Fruit fly (Drosophila melanogaster) whole organism, prepupa: ENCODE data around the gene CG2611.
A peak's percentile ranks its signal among the peaks of the same experiment; 100 is the strongest.

Experiments
- Blimp-1 ChIP-seq: fragments of 200-800 bp; sonication (Bioruptor generic); optimal IDR thresholded peaks from 3 replicates; lab custom pipeline; 2017; ENCODE audit warnings: missing biosample characterization, missing genetic modification characterization, mild to moderate bottlenecking, moderate library complexity, missing genetic modification reagents
- CG10631 ChIP-seq: fragments of 200-800 bp; sonication (Bioruptor generic); optimal IDR thresholded peaks from 2 replicates; lab custom pipeline; 2016; ENCODE audit warnings: missing biosample characterization, missing genetic modification characterization
- CG10669 ChIP-seq: fragments of 200-800 bp; sonication (Bioruptor generic); optimal IDR thresholded peaks from 3 replicates; lab custom pipeline; 2018; ENCODE audit warnings: missing biosample characterization, mild to moderate bottlenecking, missing genetic modification characterization, moderate library complexity
- CG11294 ChIP-seq: fragments of 200-800 bp; sonication (Bioruptor generic); IDR thresholded peaks from 2 replicates; pipeline ENCODE4 v1.3.6; 2022; ENCODE audit warnings: missing biosample characterization, missing genetic modification characterization
- CG11762 ChIP-seq: fragments of 200-800 bp; sonication (Bioruptor generic); optimal IDR thresholded peaks from 3 replicates; lab custom pipeline; 2016; ENCODE audit warnings: missing biosample characterization, missing genetic modification characterization; ENCODE audit not compliant: insufficient read depth
- CG11902 ChIP-seq: fragments of 200-800 bp; sonication (Bioruptor generic); optimal IDR thresholded peaks from 3 replicates; lab custom pipeline; 2016; ENCODE audit warnings: missing biosample characterization, missing genetic modification characterization
- CG15336 ChIP-seq: fragments of 200-800 bp; sonication (Bioruptor generic); IDR thresholded peaks from 2 replicates; pipeline ENCODE4 v1.3.6; 2022; ENCODE audit warnings: missing biosample characterization, missing genetic modification characterization
- CG1621 ChIP-seq: fragments of 200-800 bp; sonication (Bioruptor generic); optimal IDR thresholded peaks from 3 replicates; lab custom pipeline; 2018; ENCODE audit warnings: missing biosample characterization, mild to moderate bottlenecking, missing genetic modification characterization
- CG16779 ChIP-seq: fragments of 200-800 bp; sonication (Bioruptor generic); optimal IDR thresholded peaks from 3 replicates; lab custom pipeline; 2017; ENCODE audit warnings: missing biosample characterization, mild to moderate bottlenecking, missing genetic modification characterization
- CG31627 ChIP-seq: fragments of 200-800 bp; sonication (Bioruptor generic); optimal IDR thresholded peaks from 3 replicates; lab custom pipeline; 2016; ENCODE audit warnings: missing biosample characterization, missing genetic modification characterization
- CG32006 ChIP-seq: fragments of 200-800 bp; sonication (Bioruptor generic); optimal IDR thresholded peaks from 3 replicates; lab custom pipeline; 2017; ENCODE audit warnings: missing biosample characterization, mild to moderate bottlenecking, missing genetic modification characterization
- CG34406 ChIP-seq: fragments of 200-800 bp; sonication (Bioruptor generic); optimal IDR thresholded peaks from 3 replicates; lab custom pipeline; 2016; ENCODE audit warnings: missing biosample characterization, missing genetic modification characterization
- CG3919 ChIP-seq: fragments of 200-800 bp; sonication (Bioruptor generic); optimal IDR thresholded peaks from 3 replicates; lab custom pipeline; 2016; ENCODE audit warnings: missing biosample characterization, missing genetic modification characterization
- CG4318 ChIP-seq: fragments of 200-800 bp; sonication (Bioruptor generic); optimal IDR thresholded peaks from 3 replicates; lab custom pipeline; 2017; ENCODE audit warnings: missing biosample characterization, mild to moderate bottlenecking, missing genetic modification characterization
- CG6163 ChIP-seq: fragments of 200-800 bp; sonication (Bioruptor generic); IDR thresholded peaks from 3 replicates; pipeline ENCODE4 v1.3.6; 2022; ENCODE audit warnings: missing biosample characterization, missing genetic modification characterization
- CG6792 ChIP-seq: fragments of 200-800 bp; sonication (Bioruptor generic); optimal IDR thresholded peaks from 3 replicates; lab custom pipeline; 2016; ENCODE audit warnings: missing biosample characterization, missing genetic modification characterization
- CG6854 ChIP-seq: fragments of 200-800 bp; sonication (Bioruptor generic); optimal IDR thresholded peaks from 2 replicates; lab custom pipeline; 2017; ENCODE audit warnings: missing biosample characterization, mild to moderate bottlenecking, missing genetic modification characterization
- CG8119 ChIP-seq: fragments of 200-800 bp; sonication (Bioruptor generic); IDR thresholded peaks from 3 replicates; pipeline ENCODE4 v1.3.6; 2022; ENCODE audit warnings: missing biosample characterization, missing genetic modification characterization
- CG8632 ChIP-seq: fragments of 200-800 bp; sonication (Bioruptor generic); optimal IDR thresholded peaks from 3 replicates; lab custom pipeline; 2016; ENCODE audit warnings: missing biosample characterization, missing genetic modification characterization
- CG9139 ChIP-seq: fragments of 200-800 bp; sonication (Bioruptor generic); optimal IDR thresholded peaks from 3 replicates; lab custom pipeline; 2017; ENCODE audit warnings: missing biosample characterization, mild to moderate bottlenecking, missing genetic modification characterization
- Eip75B ChIP-seq: fragments of 200-800 bp; sonication (Bioruptor generic); optimal IDR thresholded peaks from 3 replicates; lab custom pipeline; 2016; ENCODE audit warnings: missing biosample characterization, missing genetic modification characterization
- Eip78C ChIP-seq: fragments of 200-800 bp; sonication (Bioruptor generic); peaks from one replicate; lab custom pipeline; 2016; ENCODE audit warnings: missing biosample characterization, missing genetic modification characterization
- Ets21C ChIP-seq: fragments of 200-800 bp; sonication (Bioruptor generic); optimal IDR thresholded peaks from 3 replicates; lab custom pipeline; 2016; ENCODE audit warnings: missing biosample characterization, missing genetic modification characterization
- Gug ChIP-seq: fragments of 200-800 bp; sonication (Bioruptor generic); IDR thresholded peaks from 2 replicates; pipeline ENCODE4 v1.3.6; 2022; ENCODE audit warnings: missing biosample characterization, missing genetic modification characterization
- Hr38 ChIP-seq: sonication (Bioruptor generic); optimal IDR thresholded peaks from 2 replicates; lab custom pipeline; 2016; ENCODE audit warnings: missing biosample characterization, missing genetic modification characterization
- Hr39 ChIP-seq: fragments of 200-800 bp; sonication (Bioruptor generic); optimal IDR thresholded peaks from 2 replicates; lab custom pipeline; 2016; ENCODE audit warnings: missing biosample characterization, missing genetic modification characterization
- Lpt ChIP-seq: fragments of 200-800 bp; sonication (Bioruptor generic); optimal IDR thresholded peaks from 3 replicates; lab custom pipeline; 2016; ENCODE audit warnings: missing biosample characterization, missing genetic modification characterization
- Met ChIP-seq: fragments of 200-800 bp; sonication (Bioruptor generic); optimal IDR thresholded peaks from 3 replicates; lab custom pipeline; 2016; ENCODE audit warnings: missing biosample characterization, missing genetic modification characterization
- Smox ChIP-seq: fragments of 200-800 bp; sonication (Bioruptor generic); optimal IDR thresholded peaks from 3 replicates; lab custom pipeline; 2016; ENCODE audit warnings: missing biosample characterization, missing genetic modification characterization
- Sox15 ChIP-seq: fragments of 200-800 bp; sonication (Bioruptor generic); optimal IDR thresholded peaks from 3 replicates; lab custom pipeline; 2016; ENCODE audit warnings: missing biosample characterization, missing genetic modification characterization
- achi ChIP-seq: fragments of 200-800 bp; sonication (Bioruptor generic); optimal IDR thresholded peaks from 3 replicates; lab custom pipeline; 2016; ENCODE audit warnings: missing biosample characterization, missing genetic modification characterization
- cyc ChIP-seq: fragments of 200-800 bp; sonication (Bioruptor generic); optimal IDR thresholded peaks from 3 replicates; lab custom pipeline; 2016; ENCODE audit warnings: missing biosample characterization, missing genetic modification characterization
- dac ChIP-seq: fragments of 200-800 bp; sonication (Bioruptor generic); optimal IDR thresholded peaks from 2 replicates; lab custom pipeline; 2017; ENCODE audit warnings: missing biosample characterization, mild to moderate bottlenecking, missing genetic modification characterization
- dsx ChIP-seq: fragments of 200-800 bp; optimal IDR thresholded peaks from 3 replicates; lab custom pipeline; 2019; ENCODE audit warnings: missing biosample characterization, mild to moderate bottlenecking, missing genetic modification characterization, moderate library complexity; ENCODE audit not compliant: poor library complexity, severe bottlenecking
- eg ChIP-seq: fragments of 200-800 bp; sonication (Bioruptor generic); IDR thresholded peaks from 3 replicates; pipeline ENCODE4 v1.3.6; 2022; ENCODE audit warnings: missing biosample characterization, missing genetic modification characterization
- esn ChIP-seq: fragments of 200-800 bp; sonication (Bioruptor generic); optimal IDR thresholded peaks from 2 replicates; lab custom pipeline; 2016; ENCODE audit warnings: missing biosample characterization, mild to moderate bottlenecking, missing genetic modification characterization, moderate library complexity
- lz ChIP-seq: fragments of 200-800 bp; sonication (Bioruptor generic); optimal IDR thresholded peaks from 3 replicates; lab custom pipeline; 2016; ENCODE audit warnings: missing biosample characterization, missing genetic modification characterization
- net ChIP-seq: fragments of 200-800 bp; sonication (Bioruptor generic); optimal IDR thresholded peaks from 3 replicates; lab custom pipeline; 2016; ENCODE audit warnings: missing biosample characterization, missing genetic modification characterization
- salr ChIP-seq, 2 experiments: fragments of 200-800 bp; sonication (Bioruptor generic); optimal IDR thresholded peaks; 3 replicates each; lab custom pipeline; 2016 to 2018; ENCODE audit warnings: missing biosample characterization in 2 of 2, missing genetic modification characterization in 2 of 2, mild to moderate bottlenecking in 1 of 2
- spab ChIP-seq: fragments of 200-800 bp; sonication (Bioruptor generic); optimal IDR thresholded peaks from 2 replicates; lab custom pipeline; 2017; ENCODE audit warnings: missing biosample characterization, mild to moderate bottlenecking, missing genetic modification characterization, missing genetic modification reagents
- svp ChIP-seq: fragments of 200-800 bp; sonication (Bioruptor generic); peaks from one replicate; lab custom pipeline; 2016; ENCODE audit warnings: missing biosample characterization, missing genetic modification characterization
- topi ChIP-seq: fragments of 200-800 bp; sonication (Bioruptor generic); optimal IDR thresholded peaks from 3 replicates; lab custom pipeline; 2016; ENCODE audit warnings: missing biosample characterization, missing genetic modification characterization

CG2611 gene

dm6 chr2L:20638413-20638812 lies 11.6 kb upstream of the CG2611 start:
- TF ChIP-seq CG6792 (GFP tag; lab: Kevin White, UChicago) (no peak), CG1621 (tag; lab: Kevin White, UChicago) (peak; percentile 58), Smox (GFP tag; lab: Kevin White, UChicago) (no peak), CG3919 (GFP tag; lab: Kevin White, UChicago) (peak; percentile 12), Eip78C (GFP tag; lab: Kevin White, UChicago) (peak; percentile 71), CG6163 (GFP tag; lab: Robert Waterston, UW) (peak; percentile 15; the same call in 1 of the 3 replicates), svp (GFP tag; lab: Kevin White, UChicago) (peak; percentile 54), CG32006 (GFP tag; lab: Kevin White, UChicago) (no peak), CG16779 (no peak)

dm6 chr2L:20639821-20640220 lies 10.2 kb upstream of the CG2611 start, which contains the start of gene CG31680:
TSS of gene CG31680 (plus strand) at chr2L:20640121.
- TF ChIP-seq CG34406 (GFP tag; lab: Kevin White, UChicago) (no peak), dac (no peak)

dm6 chr2L:20640617-20641016 lies 9.4 kb upstream of the CG2611 start, which contains the start of gene Sfp38D:
TSS of gene Sfp38D (plus strand) at chr2L:20640917.
- TF ChIP-seq esn (GFP tag; lab: Kevin White, UChicago) (no peak), CG4318 (GFP tag; lab: Kevin White, UChicago) (no peak), Eip75B (no peak), Sox15 (GFP tag; lab: Kevin White, UChicago) (no peak), dsx (GFP tag; lab: Kevin White, UChicago) (no peak), CG8632 (GFP tag; lab: Kevin White, UChicago) (no peak), net (GFP tag; lab: Kevin White, UChicago) (no peak), CG11762 (GFP tag; lab: Kevin White, UChicago) (no peak), cyc (no peak), CG6854 (no peak)

- TF ChIP-seq CG1621 (tag; lab: Kevin White, UChicago): no peak
- no peak for TF ChIP-seq CG8119
- no peak for TF ChIP-seq CG32006 (GFP tag; lab: Kevin White, UChicago)
- TF ChIP-seq CG9139 (GFP tag; lab: Kevin White, UChicago): no peak
- TF ChIP-seq Lpt (GFP tag; lab: Kevin White, UChicago): no peak
- TF ChIP-seq Hr38 (GFP tag; lab: Kevin White, UChicago): no peak
- TF ChIP-seq spab (GFP tag; lab: Kevin White, UChicago): no peak
- TF ChIP-seq CG11294 (GFP tag; lab: Robert Waterston, UW): no peak
- TF ChIP-seq lz: no peak
- TF ChIP-seq Gug (GFP tag; lab: Robert Waterston, UW): no peak
- no peak for TF ChIP-seq salr (GFP tag; optimal IDR thresholded peaks at IDR 0.05; lab: Kevin White, UChicago)
- TF ChIP-seq CG6792 (GFP tag; lab: Kevin White, UChicago): no peak
- no peak for TF ChIP-seq CG34406 (GFP tag; lab: Kevin White, UChicago)
- no peak for TF ChIP-seq CG6163 (GFP tag; lab: Robert Waterston, UW)
- TF ChIP-seq, all 60 proteins: peak for 0
Observed at dm6 chr2L:20643144-20643543, 6.8 kb upstream of the CG2611 start, which contains the start of gene CG17470. TSS of gene CG17470 (minus strand) at chr2L:20643244.

dm6 chr2L:20645394-20645869 lies 4.6 kb upstream of the CG2611 start, which contains the start of the genes phr6-4 and CG2608:
TSS of gene phr6-4 (minus strand) at chr2L:20645791.
TSS of gene CG2608 (plus strand) at chr2L:20645822.
- TF ChIP-seq CG10669 (peak; percentile 93), svp (GFP tag; lab: Kevin White, UChicago) (peak; percentile 95), Met (peak; percentile 95), Hr39 (GFP tag; lab: Kevin White, UChicago) (peak; percentile 93), Blimp-1 (GFP tag; lab: Kevin White, UChicago) (peak; percentile 86), lz (peak; percentile 95), CG11762 (GFP tag; lab: Kevin White, UChicago) (peak; percentile 89), CG10631 (GFP tag; lab: Kevin White, UChicago) (peak; percentile 95), Sox15 (GFP tag; lab: Kevin White, UChicago) (peak; percentile 86), topi (GFP tag; lab: Kevin White, UChicago) (peak; percentile 94), CG34406 (GFP tag; lab: Kevin White, UChicago) (peak; percentile 92), CG16779 (peak; percentile 89), eg (GFP tag; lab: Robert Waterston, UW) (peak; percentile 87), CG15336 (GFP tag; lab: Robert Waterston, UW) (peak; percentile 91), Lpt (GFP tag; lab: Kevin White, UChicago) (peak; percentile 91), CG6854 (peak; percentile 88), Smox (GFP tag; lab: Kevin White, UChicago) (peak; percentile 93), achi (GFP tag; lab: Kevin White, UChicago) (peak; percentile 94), CG11902 (GFP tag; lab: Kevin White, UChicago) (peak; percentile 83), CG4318 (GFP tag; lab: Kevin White, UChicago) (no peak), cyc (peak; percentile 92), Ets21C (GFP tag; lab: Kevin White, UChicago) (peak; percentile 87), CG31627 (peak; percentile 93)
